Worm (Caenorhabditis elegans) whole organism, L1 larva: ENCODE measurements around the gene nifk-1.

Experiments used
- C04F5.9 ChIP-seq: sonication (generic microtip); optimal IDR thresholded peaks from 2 replicates; lab custom pipeline; 2016; ENCODE audit warnings: missing genetic modification characterization, missing compliant biosample characterization
- irx-1 ChIP-seq: sonication (generic microtip); optimal IDR thresholded peaks from 2 replicates; lab custom pipeline; 2016; ENCODE audit warnings: missing genetic modification characterization, missing compliant biosample characterization
- nhr-84 ChIP-seq: sonication (generic microtip); optimal IDR thresholded peaks from 2 replicates; lab custom pipeline; 2017; ENCODE audit warnings: missing biosample characterization, missing genetic modification characterization
- pqm-1 ChIP-seq: sonication (generic microtip); optimal IDR thresholded peaks from 3 replicates; lab custom pipeline; 2017; ENCODE audit warnings: missing biosample characterization, missing genetic modification characterization

ce11 chrIII:4658384-4658844 lies 34.7 kb downstream of the nifk-1 start, which contains the start of gene cdka-1:
- TF ChIP-seq irx-1 (no peak), nhr-84 (no peak), pqm-1 (tag; lab: Kevin White, UChicago) (no peak), C04F5.9 (tag; lab: Kevin White, UChicago) (no peak)
